Worm (Caenorhabditis elegans) whole organism, L4/young adult: ENCODE data around the gene grd-10.

ENCODE experiments used
- W03F9.2 ChIP-seq: fragments of 150-350 bp; optimal IDR thresholded peaks from 2 replicates; lab custom pipeline; 2014; ENCODE audit warnings: missing biosample characterization, missing genetic modification characterization
- dao-5 ChIP-seq: sonication (generic microtip); optimal IDR thresholded peaks from 2 replicates; lab custom pipeline; 2016; ENCODE audit warnings: missing genotype, missing genetic modification characterization, moderate library complexity, missing compliant biosample characterization
- him-1 ChIP-seq: sonication (generic microtip); optimal IDR thresholded peaks from 2 replicates; lab custom pipeline; 2016; ENCODE audit warnings: missing genotype, missing genetic modification reagents, missing genetic modification characterization, missing compliant biosample characterization

DNA sequence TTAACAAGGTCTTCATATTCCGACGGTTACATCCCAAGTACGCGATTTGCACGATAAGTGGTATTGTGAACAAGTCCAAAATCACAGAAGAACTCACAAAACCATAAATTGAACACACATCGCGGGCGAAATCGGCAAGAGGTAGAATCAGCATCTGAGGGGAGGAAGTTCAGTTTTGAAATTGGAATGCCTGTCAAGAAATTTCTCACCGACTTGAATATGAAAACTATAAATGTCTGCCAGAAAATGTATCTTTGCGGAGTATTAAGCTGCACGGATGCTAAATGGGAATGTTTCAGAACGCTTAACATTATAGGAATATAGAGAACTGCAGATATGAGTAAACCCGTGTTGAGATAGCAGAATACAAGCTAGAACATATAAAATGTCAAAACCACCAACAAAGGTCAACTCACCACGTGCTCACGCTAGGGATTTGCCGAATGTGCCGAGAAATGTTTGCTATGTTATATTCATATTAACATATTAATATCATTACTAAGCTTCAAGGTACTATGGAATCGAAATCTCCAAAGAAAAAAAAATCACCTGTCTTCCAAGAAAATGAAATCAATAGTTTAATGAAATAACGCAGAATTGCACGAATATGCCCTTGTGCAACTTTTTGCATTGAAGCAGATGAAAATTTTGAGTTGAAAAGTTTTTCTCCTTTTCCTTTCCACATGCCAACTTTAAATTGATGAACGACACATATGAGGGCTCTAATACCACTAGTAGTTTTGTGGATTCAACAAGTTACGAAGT is 41.5 kb downstream of the grd-10 start, which contains the start of gene srz-82:
- TF ChIP-seq W03F9.2 (tag; lab: Kevin White, UChicago) = no peak
- TF ChIP-seq him-1 = no peak
- TF ChIP-seq dao-5 (tag; lab: Kevin White, UChicago) = no peak
